Worm (Caenorhabditis elegans) whole organism, midembryonic: ENCODE results near the gene F46F5.1.

Experiments
- T22C8.4 ChIP-seq: fragments of 200-800 bp; sonication (Bioruptor generic); IDR thresholded peaks from 2 replicates; pipeline ENCODE4 v1.3.6; 2022; ENCODE audit warnings: missing genetic modification characterization, missing compliant biosample characterization
- flt-1 ChIP-seq: fragments of 200-800 bp; sonication (Bioruptor generic); IDR thresholded peaks from 2 replicates; pipeline ENCODE4 v1.3.6; 2022; ENCODE audit warnings: missing genetic modification characterization, missing compliant biosample characterization
- klf-2 ChIP-seq: fragments of 200-800 bp; sonication (Bioruptor generic); conservative IDR thresholded peaks from 2 replicates; pipeline ENCODE4 v1.3.6; 2022; ENCODE audit warnings: missing genetic modification reagents, missing genetic modification characterization, missing compliant biosample characterization
- med-1 ChIP-seq: sonication (generic microtip); optimal IDR thresholded peaks from 2 replicates; lab custom pipeline; 2017; ENCODE audit warnings: missing genetic modification characterization, mild to moderate bottlenecking, missing compliant biosample characterization, antibody characterized with exemption, missing genetic modification reagents; ENCODE audit not compliant: insufficient read depth
- ref-1 ChIP-seq: fragments of 200-800 bp; sonication (Bioruptor generic); conservative IDR thresholded peaks from 2 replicates; pipeline ENCODE4 v1.3.6; 2022; ENCODE audit warnings: missing genetic modification reagents, missing genetic modification characterization, missing compliant biosample characterization
- tab-1 ChIP-seq: fragments of 200-800 bp; sonication (Bioruptor generic); IDR thresholded peaks from 2 replicates; pipeline ENCODE4 v1.3.6; 2022; ENCODE audit warnings: missing genetic modification characterization, missing compliant biosample characterization
- ztf-23 ChIP-seq: fragments of 200-800 bp; sonication (Bioruptor generic); IDR thresholded peaks from 2 replicates; pipeline ENCODE4 v1.3.6; 2022; ENCODE audit warnings: missing genetic modification reagents, missing genetic modification characterization, missing compliant biosample characterization
- ztf-29 ChIP-seq: fragments of 200-800 bp; sonication (Bioruptor generic); IDR thresholded peaks from 2 replicates; pipeline ENCODE4 v1.3.6; 2022; ENCODE audit warnings: missing genetic modification reagents, missing genetic modification characterization, missing compliant biosample characterization

- TF ChIP-seq T22C8.4 (no peak), med-1 (GFP tag; lab: Kevin White, UChicago) (no peak), klf-2 (GFP tag; lab: Robert Waterston, UW) (no peak), ztf-23 (no peak), ref-1 (GFP tag; lab: Robert Waterston, UW) (no peak), flt-1 (GFP tag; lab: Robert Waterston, UW) (no peak), tab-1 (GFP tag; lab: Robert Waterston, UW) (no peak), ztf-29 (GFP tag; lab: Robert Waterston, UW) (no peak)
These were observed 38.3 kb downstream of the F46F5.1 start for ce11 chrII:753469-753868.
